Worm (Caenorhabditis elegans) whole organism, late embryonic: ENCODE data around the gene F53C3.6.

ENCODE experiments used
- C08G9.2 ChIP-seq: sonication (generic microtip); optimal IDR thresholded peaks from 2 replicates; lab custom pipeline; 2016; ENCODE audit warnings: mild to moderate bottlenecking, missing genetic modification characterization, moderate library complexity, missing compliant biosample characterization
- C38D4.7 ChIP-seq: fragments of 200-800 bp; sonication (Bioruptor generic); optimal IDR thresholded peaks from 2 replicates; lab custom pipeline; 2018; ENCODE audit warnings: mild to moderate bottlenecking, missing genetic modification characterization, moderate library complexity, missing compliant biosample characterization
- F13H6.1 ChIP-seq: sonication (generic microtip); optimal IDR thresholded peaks from 2 replicates; lab custom pipeline; 2016; ENCODE audit warnings: missing genetic modification characterization, missing compliant biosample characterization
- K02D7.2 ChIP-seq: sonication (generic microtip); optimal IDR thresholded peaks from 2 replicates; lab custom pipeline; 2017; ENCODE audit warnings: mild to moderate bottlenecking, missing genetic modification characterization, missing compliant biosample characterization
- Y22D7AL.16 ChIP-seq: sonication (generic microtip); optimal IDR thresholded peaks from 2 replicates; lab custom pipeline; 2016; ENCODE audit warnings: missing genetic modification characterization, missing compliant biosample characterization
- ama-1 ChIP-seq: fragments of 150-350 bp; optimal IDR thresholded peaks from 2 replicates; lab custom pipeline; 2014
- ceh-14 ChIP-seq: sonication (generic microtip); optimal IDR thresholded peaks from 2 replicates; lab custom pipeline; 2016; ENCODE audit warnings: missing genotype, missing genetic modification characterization, missing compliant biosample characterization
- ceh-18 ChIP-seq: sonication (generic microtip); optimal IDR thresholded peaks from 2 replicates; lab custom pipeline; 2016; ENCODE audit warnings: missing genetic modification characterization, missing compliant biosample characterization
- ceh-19 ChIP-seq: fragments of 200-800 bp; sonication (Bioruptor generic); optimal IDR thresholded peaks from 2 replicates; lab custom pipeline; 2018; ENCODE audit warnings: mild to moderate bottlenecking, missing genetic modification characterization, missing compliant biosample characterization
- ceh-22 ChIP-seq: sonication (generic microtip); optimal IDR thresholded peaks from 2 replicates; lab custom pipeline; 2017; ENCODE audit warnings: missing biosample characterization, missing genetic modification characterization
- ceh-24 ChIP-seq: sonication (generic microtip); optimal IDR thresholded peaks from 2 replicates; lab custom pipeline; 2016; ENCODE audit warnings: mild to moderate bottlenecking, missing genetic modification characterization, missing compliant biosample characterization
- ceh-30 ChIP-seq: fragments of 150-350 bp; optimal IDR thresholded peaks from 2 replicates; lab custom pipeline; 2014; ENCODE audit warnings: missing biosample characterization, missing genetic modification characterization
- ceh-31 ChIP-seq: sonication (generic microtip); optimal IDR thresholded peaks from 2 replicates; lab custom pipeline; 2016; ENCODE audit warnings: missing genetic modification characterization, missing compliant biosample characterization
- ceh-34 ChIP-seq: sonication (generic microtip); optimal IDR thresholded peaks from 2 replicates; lab custom pipeline; 2016; ENCODE audit warnings: mild to moderate bottlenecking, missing genetic modification characterization, missing compliant biosample characterization
- ceh-45 ChIP-seq: fragments of 200-800 bp; sonication (Bioruptor generic); IDR thresholded peaks from 2 replicates; pipeline ENCODE4 v1.3.6; 2022; ENCODE audit warnings: missing genetic modification reagents, missing genetic modification characterization, missing compliant biosample characterization
- ceh-48 ChIP-seq: sonication (generic microtip); optimal IDR thresholded peaks from 2 replicates; lab custom pipeline; 2016; ENCODE audit warnings: missing genetic modification characterization, inconsistent platforms, missing compliant biosample characterization
- ceh-6 ChIP-seq: fragments of 200-800 bp; sonication (Bioruptor generic); optimal IDR thresholded peaks from 2 replicates; lab custom pipeline; 2018; ENCODE audit warnings: mild to moderate bottlenecking, missing genetic modification characterization, missing compliant biosample characterization
- dve-1 ChIP-seq: sonication (generic microtip); optimal IDR thresholded peaks from 2 replicates; lab custom pipeline; 2017; ENCODE audit warnings: antibody characterized with exemption, mild to moderate bottlenecking, missing genetic modification characterization, missing compliant biosample characterization
- elt-2 ChIP-seq: sonication (generic microtip); optimal IDR thresholded peaks from 2 replicates; lab custom pipeline; 2016; ENCODE audit warnings: missing genetic modification reagents, missing genetic modification characterization, missing compliant biosample characterization
- eyg-1 ChIP-seq: sonication (generic microtip); optimal IDR thresholded peaks from 2 replicates; lab custom pipeline; 2016; ENCODE audit warnings: missing genotype, missing genetic modification characterization, missing compliant biosample characterization
- fkh-6 ChIP-seq: sonication (generic microtip); optimal IDR thresholded peaks from 2 replicates; lab custom pipeline; 2016; ENCODE audit warnings: missing genetic modification characterization, missing compliant biosample characterization
- hlh-13 ChIP-seq: fragments of 200-800 bp; sonication (Bioruptor generic); optimal IDR thresholded peaks from 2 replicates; lab custom pipeline; 2018; ENCODE audit warnings: mild to moderate bottlenecking, missing genetic modification characterization, missing compliant biosample characterization
- hlh-15 ChIP-seq: sonication (generic microtip); optimal IDR thresholded peaks from 2 replicates; lab custom pipeline; 2016; ENCODE audit warnings: missing genetic modification characterization, missing compliant biosample characterization
- hlh-30 ChIP-seq: sonication (generic microtip); optimal IDR thresholded peaks from 2 replicates; lab custom pipeline; 2017; ENCODE audit warnings: antibody characterized with exemption, missing genetic modification characterization, missing compliant biosample characterization; ENCODE audit not compliant: insufficient read depth
- hlh-8 ChIP-seq: sonication (generic microtip); optimal IDR thresholded peaks from 2 replicates; lab custom pipeline; 2016; ENCODE audit warnings: missing genotype, missing genetic modification characterization, missing compliant biosample characterization
- lim-6 ChIP-seq: sonication (generic microtip); optimal IDR thresholded peaks from 2 replicates; lab custom pipeline; 2016; ENCODE audit warnings: missing genetic modification characterization, missing compliant biosample characterization
- mec-3 ChIP-seq: sonication (generic microtip); optimal IDR thresholded peaks from 2 replicates; lab custom pipeline; 2016; ENCODE audit warnings: borderline replicate concordance, missing genetic modification characterization, missing compliant biosample characterization
- nfya-1 ChIP-seq: sonication (generic microtip); optimal IDR thresholded peaks from 2 replicates; lab custom pipeline; 2017; ENCODE audit warnings: missing genetic modification characterization, mild to moderate bottlenecking, missing compliant biosample characterization, antibody characterized with exemption, moderate library complexity
- nhr-11 ChIP-seq: fragments of 150-350 bp; optimal IDR thresholded peaks from 2 replicates; lab custom pipeline; 2014; ENCODE audit warnings: missing biosample characterization, missing genetic modification characterization
- npax-4 ChIP-seq: sonication (generic microtip); optimal IDR thresholded peaks from 2 replicates; lab custom pipeline; 2016; ENCODE audit warnings: missing genetic modification characterization, missing compliant biosample characterization
- pag-3 ChIP-seq: sonication (generic microtip); optimal IDR thresholded peaks from 2 replicates; lab custom pipeline; 2016; ENCODE audit warnings: missing compliant biosample characterization, missing genetic modification characterization, borderline replicate concordance
- pat-9 ChIP-seq: fragments of 200-800 bp; sonication (Bioruptor generic); optimal IDR thresholded peaks from 2 replicates; lab custom pipeline; 2018; ENCODE audit warnings: mild to moderate bottlenecking, missing genetic modification characterization, moderate library complexity, missing compliant biosample characterization
- pha-4 ChIP-seq: fragments of 150-350 bp; optimal IDR thresholded peaks from 2 replicates; lab custom pipeline; 2018; ENCODE audit warnings: missing biosample characterization, missing genetic modification reagents, missing genetic modification characterization
- rnt-1 ChIP-seq: sonication (generic microtip); optimal IDR thresholded peaks from 2 replicates; lab custom pipeline; 2016; ENCODE audit warnings: missing genetic modification characterization, missing compliant biosample characterization
- sox-4 ChIP-seq: sonication (generic microtip); optimal IDR thresholded peaks from 2 replicates; lab custom pipeline; 2017; ENCODE audit warnings: mild to moderate bottlenecking, missing genetic modification characterization, inconsistent platforms, missing compliant biosample characterization
- ttx-3 ChIP-seq: sonication (generic microtip); optimal IDR thresholded peaks from 2 replicates; lab custom pipeline; 2016; ENCODE audit warnings: missing genetic modification reagents, missing genetic modification characterization, missing compliant biosample characterization
- unc-3 ChIP-seq, 2 experiments: fragments of 200-800 bp in 1 of 2; sonication (Bioruptor generic) in 1 of 2; sonication (generic microtip) in 1 of 2; conservative IDR thresholded peaks in 1 of 2; optimal IDR thresholded peaks in 1 of 2; 2 replicates each; pipeline versions ENCODE4 v1.3.6 to Lab custom; 2016 to 2022; ENCODE audit warnings: missing compliant biosample characterization in 2 of 2, missing genetic modification characterization in 2 of 2, missing genetic modification reagents in 1 of 2
- zip-5 ChIP-seq: sonication (generic microtip); optimal IDR thresholded peaks from 2 replicates; lab custom pipeline; 2016; ENCODE audit warnings: missing genetic modification characterization, missing compliant biosample characterization

The F53C3.6 gene

DNA sequence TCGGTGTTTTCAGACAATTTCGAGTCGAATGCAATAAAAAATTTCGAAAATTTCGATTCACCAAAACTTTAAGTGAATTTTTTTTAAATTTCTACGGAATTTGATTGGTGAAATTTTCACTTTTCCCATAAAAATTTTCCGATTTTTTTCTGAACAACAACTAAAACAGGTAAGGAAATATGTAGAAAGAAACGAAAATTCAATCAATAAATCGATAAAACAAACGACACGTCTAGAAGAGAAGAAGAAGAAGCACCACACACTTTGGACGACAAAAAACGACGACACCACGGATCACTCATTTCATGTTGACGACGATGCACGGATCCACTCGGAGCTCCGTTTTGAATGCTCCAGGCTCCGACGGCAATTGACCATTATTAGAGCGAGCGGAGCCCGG lies 24.8 kb downstream of the F53C3.6 start:
- TF ChIP-seq hlh-8 (tag; lab: Kevin White, UChicago) (no peak), hlh-30 (tag; lab: Kevin White, UChicago) (no peak), fkh-6 (tag; lab: Kevin White, UChicago) (no peak), npax-4 (tag; lab: Kevin White, UChicago) (no peak), lim-6 (no peak), ceh-31 (tag; lab: Kevin White, UChicago) (no peak), Y22D7AL.16 (no peak), ceh-24 (no peak), dve-1 (tag; lab: Kevin White, UChicago) (no peak), ceh-6 (GFP tag; lab: Kevin White, UChicago) (no peak), ttx-3 (tag; lab: Kevin White, UChicago) (no peak), pat-9 (tag; lab: Kevin White, UChicago) (no peak), pha-4 (tag; lab: Kevin White, UChicago) (no peak), ama-1 (lab: Kevin White, UChicago) (no peak), unc-3 (GFP tag; conservative IDR thresholded peaks at IDR 0.05; lab: Robert Waterston, UW) (no peak), unc-3 (tag; optimal IDR thresholded peaks at IDR 0.05; lab: Kevin White, UChicago) (no peak), rnt-1 (tag; lab: Kevin White, UChicago) (no peak), ceh-45 (GFP tag; lab: Robert Waterston, UW) (no peak), C08G9.2 (tag; lab: Kevin White, UChicago) (no peak), sox-4 (tag; lab: Kevin White, UChicago) (no peak), zip-5 (tag; lab: Kevin White, UChicago) (no peak)
- TF ChIP-seq, all 69 proteins: peak for 0

DNA sequence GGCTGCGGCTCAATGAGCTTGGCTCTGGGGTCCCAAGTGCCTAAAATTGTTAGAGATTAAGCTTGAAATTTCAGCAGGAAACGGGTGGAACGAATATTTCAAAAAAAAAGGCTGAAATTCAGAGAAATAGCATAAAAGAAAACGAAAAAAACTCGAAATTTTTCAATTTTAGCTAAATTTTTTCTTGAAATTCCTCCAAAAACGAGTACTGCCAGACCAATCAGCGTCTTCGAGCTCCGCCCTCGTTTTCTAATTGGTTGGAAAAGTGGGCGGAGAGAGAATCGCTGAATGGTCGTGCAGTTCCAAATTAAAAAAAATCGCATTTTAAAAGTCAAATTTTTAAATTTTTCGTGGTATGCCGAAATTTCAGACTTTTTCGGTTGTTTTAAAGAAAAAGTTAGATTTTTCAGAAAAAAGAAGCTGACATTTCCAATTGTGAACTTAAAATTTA lies 30.0 kb downstream of the F53C3.6 start, which contains the start of gene plpp-1.1:
TSS of gene plpp-1.1 (minus strand) at position 51 of the 451 bp plus-strand sequence.
- TF ChIP-seq fkh-6 (tag; lab: Kevin White, UChicago) (no peak), nfya-1 (tag; lab: Kevin White, UChicago) (peak; percentile 93), npax-4 (tag; lab: Kevin White, UChicago) (no peak), Y22D7AL.16 (no peak)

DNA sequence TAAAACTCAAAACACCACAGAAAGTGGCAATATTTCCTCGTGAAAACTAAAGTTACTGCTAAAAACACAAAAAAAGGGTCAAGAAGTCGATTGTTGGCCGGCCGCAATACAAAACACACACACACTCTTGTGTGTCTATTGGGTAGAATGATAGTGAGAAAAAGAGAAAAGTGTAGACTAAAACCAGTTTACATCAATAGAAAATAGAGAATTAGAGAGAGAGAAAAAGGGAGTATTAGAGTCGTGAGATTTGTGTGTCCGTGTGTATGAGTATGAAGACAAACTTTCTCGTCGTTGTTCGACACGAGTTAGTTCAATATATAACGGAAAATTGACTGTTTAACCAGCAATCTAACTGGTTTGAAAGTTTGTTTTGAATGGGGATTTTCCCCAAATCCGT lies 31.5 kb downstream of the F53C3.6 start:
- no peak for TF ChIP-seq ceh-18
- TF ChIP-seq nfya-1 (tag; lab: Kevin White, UChicago), result peak; percentile 9
- TF ChIP-seq C38D4.7 (GFP tag; lab: Kevin White, UChicago), result no peak
- no peak for TF ChIP-seq ceh-22 (tag; lab: Kevin White, UChicago)

DNA sequence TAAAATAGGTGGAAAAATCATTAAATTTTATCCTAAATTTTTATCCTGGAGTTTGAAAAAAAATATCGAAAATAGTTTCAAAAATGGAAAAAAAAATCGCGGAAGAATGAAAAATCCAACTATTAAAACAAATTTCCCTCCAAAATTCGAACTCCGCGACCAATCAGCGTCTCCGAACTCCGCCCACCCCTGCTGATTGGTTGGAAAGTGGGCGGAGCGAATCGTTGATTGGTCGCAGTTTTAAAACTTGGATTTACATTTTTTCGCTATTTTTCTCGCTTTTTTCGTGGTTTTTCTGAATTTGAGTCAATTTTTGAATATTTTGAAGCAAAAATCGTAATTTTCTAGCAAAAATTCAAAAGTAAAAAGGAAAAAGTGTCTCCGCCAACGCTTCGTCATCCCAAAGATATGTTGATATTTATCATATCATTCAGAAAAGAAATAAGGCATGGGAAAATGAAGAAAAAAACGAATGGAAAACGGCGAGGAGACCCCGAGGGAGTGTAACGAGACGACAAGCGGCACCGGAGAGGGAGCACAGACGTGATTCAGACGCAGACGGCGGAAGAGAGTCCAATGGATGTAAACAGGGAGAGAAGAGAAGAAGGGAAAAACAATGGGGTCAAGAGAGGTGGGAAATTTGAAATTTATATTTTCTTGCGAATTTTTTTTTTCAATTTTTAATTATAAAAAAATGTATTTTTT lies 32.7 kb downstream of the F53C3.6 start:
- TF ChIP-seq lim-6, result no peak
- no peak for TF ChIP-seq Y22D7AL.16
- no peak for TF ChIP-seq pag-3 (tag; lab: Kevin White, UChicago)
- TF ChIP-seq K02D7.2 (tag; lab: Kevin White, UChicago), result no peak
- TF ChIP-seq eyg-1 (tag; lab: Kevin White, UChicago), result no peak
- no peak for TF ChIP-seq C08G9.2 (tag; lab: Kevin White, UChicago)
- TF ChIP-seq ceh-19 (GFP tag; lab: Kevin White, UChicago), result no peak
- TF ChIP-seq ceh-30 (tag; lab: Kevin White, UChicago), result no peak
- TF ChIP-seq mec-3 (tag; lab: Kevin White, UChicago), result no peak
- TF ChIP-seq unc-3 (GFP tag; conservative IDR thresholded peaks at IDR 0.05; lab: Robert Waterston, UW), result no peak
- TF ChIP-seq unc-3 (tag; optimal IDR thresholded peaks at IDR 0.05; lab: Kevin White, UChicago), result no peak
- TF ChIP-seq elt-2, result no peak
- TF ChIP-seq ceh-18, result peak; percentile 7
- TF ChIP-seq sox-4 (tag; lab: Kevin White, UChicago), result no peak
- no peak for TF ChIP-seq hlh-8 (tag; lab: Kevin White, UChicago)
- TF ChIP-seq ceh-48 (tag; lab: Kevin White, UChicago), result no peak
- no peak for TF ChIP-seq F13H6.1 (tag; lab: Kevin White, UChicago)
- TF ChIP-seq nhr-11 (tag; lab: Kevin White, UChicago), result no peak
- peak; percentile 99 for TF ChIP-seq nfya-1 (tag; lab: Kevin White, UChicago)
- TF ChIP-seq ceh-31 (tag; lab: Kevin White, UChicago), result peak; percentile 32
- TF ChIP-seq ama-1 (lab: Kevin White, UChicago), result no peak
- peak; percentile 12 for TF ChIP-seq ceh-34 (tag; lab: Kevin White, UChicago)
- no peak for TF ChIP-seq hlh-13
- TF ChIP-seq ceh-14 (tag; lab: Kevin White, UChicago), result no peak
- TF ChIP-seq hlh-15, result no peak
- no peak for TF ChIP-seq ttx-3 (tag; lab: Kevin White, UChicago)
- TF ChIP-seq npax-4 (tag; lab: Kevin White, UChicago), result no peak
- no peak for TF ChIP-seq ceh-45 (GFP tag; lab: Robert Waterston, UW)
